Worm (Caenorhabditis elegans): ENCODE results near the gene gar-1.

Gene gar-1

DNA sequence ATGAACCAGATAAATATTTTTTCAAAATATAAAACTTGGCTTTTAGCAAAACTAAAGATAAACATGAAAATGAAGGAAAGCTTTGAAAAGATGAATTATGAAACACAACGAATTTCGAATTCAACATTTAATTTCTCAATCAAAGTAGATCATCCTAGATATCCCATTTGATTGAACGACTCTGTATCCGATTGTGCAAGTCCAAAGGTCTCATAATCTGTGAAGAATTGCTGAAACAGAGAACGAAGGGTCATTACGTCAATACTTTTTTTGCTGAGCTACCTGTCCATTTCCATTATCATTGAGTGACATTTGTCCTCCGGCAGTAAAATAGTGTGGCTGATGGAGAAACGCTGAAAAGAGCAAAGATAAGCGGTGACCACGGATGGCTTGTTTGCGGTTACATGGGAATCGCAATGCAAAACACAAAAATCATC, 38.0 kb upstream of the gar-1 start:
- peak; percentile 73 for TF ChIP-seq elt-2 (tag; optimal IDR thresholded peaks at IDR 0.05)
- TF ChIP-seq ceh-48 (tag; optimal IDR thresholded peaks at IDR 0.05) = no peak

- TF ChIP-seq sdc-2 (tag; optimal IDR thresholded peaks at IDR 0.05) = no peak
- TF ChIP-seq odd-2 (tag; optimal IDR thresholded peaks at IDR 0.05) = no peak
- no peak for TF ChIP-seq lin-11 (tag; optimal IDR thresholded peaks at IDR 0.05)
- no peak for TF ChIP-seq F13H6.1 (tag; optimal IDR thresholded peaks at IDR 0.05)
- no peak for TF ChIP-seq K09A11.1 (tag; optimal IDR thresholded peaks at IDR 0.05; ENCODE audit: insufficient read depth)
- TF ChIP-seq ceh-9 (tag; optimal IDR thresholded peaks at IDR 0.05) = no peak
- TF ChIP-seq gmeb-2 (tag; optimal IDR thresholded peaks at IDR 0.05) = no peak
- TF ChIP-seq fax-1 (tag; optimal IDR thresholded peaks at IDR 0.05) = no peak
- TF ChIP-seq K02D7.2 (tag; optimal IDR thresholded peaks at IDR 0.05) = no peak
- TF ChIP-seq ztf-16 (tag; optimal IDR thresholded peaks at IDR 0.05) = no peak
- no peak for TF ChIP-seq hlh-6 (tag; optimal IDR thresholded peaks at IDR 0.05)
- TF ChIP-seq C38D4.7 (GFP tag; optimal IDR thresholded peaks at IDR 0.05) = no peak
- no peak for TF ChIP-seq che-1 (tag; optimal IDR thresholded peaks at IDR 0.05)
- no peak for TF ChIP-seq ceh-34 (tag; optimal IDR thresholded peaks at IDR 0.05)
- no peak for TF ChIP-seq ceh-19 (GFP tag; optimal IDR thresholded peaks at IDR 0.05)
- no peak for TF ChIP-seq ttx-3 (tag; optimal IDR thresholded peaks at IDR 0.05)
- no peak for TF ChIP-seq hlh-8 (tag; optimal IDR thresholded peaks at IDR 0.05)
Measured at ce11 chrX:6520644-6521043, 36.0 kb upstream of the gar-1 start.

ce11 chrX:6519946-6520345, 35.3 kb upstream of the gar-1 start:
- no peak for TF ChIP-seq pros-1 (tag; optimal IDR thresholded peaks at IDR 0.05)
- no peak for TF ChIP-seq Y22D7AL.16 (tag; optimal IDR thresholded peaks at IDR 0.05)
- TF ChIP-seq pax-1 (tag; optimal IDR thresholded peaks at IDR 0.05) = no peak
- no peak for TF ChIP-seq hlh-15 (tag; optimal IDR thresholded peaks at IDR 0.05)

- no peak for TF ChIP-seq pag-3 (tag; optimal IDR thresholded peaks at IDR 0.05; ENCODE audit: borderline replicate concordance)
- no peak for TF ChIP-seq K02D7.2 (tag; optimal IDR thresholded peaks at IDR 0.05)
- no peak for TF ChIP-seq ceh-45 (GFP tag; IDR thresholded peaks at IDR 0.05)
- TF ChIP-seq pha-4 (tag; optimal IDR thresholded peaks at IDR 0.05) = no peak
- no peak for TF ChIP-seq elt-2 (tag; optimal IDR thresholded peaks at IDR 0.05)
- TF ChIP-seq rnt-1 (tag; optimal IDR thresholded peaks at IDR 0.05) = no peak
- no peak for TF ChIP-seq madf-2 (tag; optimal IDR thresholded peaks at IDR 0.05)
Measured at ce11 chrX:6519473-6519872, 34.8 kb upstream of the gar-1 start.

ce11 chrX:6518537-6518936, 33.9 kb upstream of the gar-1 start, which contains the start of gene ets-4:
TSS of gene ets-4 (plus strand) at chrX:6518883.
- TF ChIP-seq hlh-30 (tag; optimal IDR thresholded peaks at IDR 0.05; ENCODE audit: insufficient read depth) (no peak), zip-5 (tag; optimal IDR thresholded peaks at IDR 0.05) (no peak), pqm-1 (tag; optimal IDR thresholded peaks at IDR 0.05) (peak; percentile 18), elt-2 (tag; optimal IDR thresholded peaks at IDR 0.05) (peak; percentile 23), hlh-8 (tag; optimal IDR thresholded peaks at IDR 0.05) (no peak), ceh-19 (GFP tag; optimal IDR thresholded peaks at IDR 0.05) (no peak), unc-42 (tag; optimal IDR thresholded peaks at IDR 0.05) (no peak), lim-6 (tag; optimal IDR thresholded peaks at IDR 0.05) (no peak)

All from whole organism, late embryonic.